Worm (Caenorhabditis elegans) whole organism, L4 larva: ENCODE measurements around the gene C51E3.9.

ENCODE experiments used
- D1046.2 ChIP-seq: fragments of 200-800 bp; sonication (Bioruptor generic); IDR thresholded peaks from 2 replicates; pipeline ENCODE4 v1.3.6; 2022; ENCODE audit warnings: missing genetic modification characterization, missing compliant biosample characterization
- aha-1 ChIP-seq: fragments of 150-350 bp; peaks from one replicate; lab custom pipeline; 2014; ENCODE audit warnings: missing biosample characterization, missing genetic modification characterization
- dmd-6 ChIP-seq: fragments of 200-800 bp; sonication (Bioruptor generic); IDR thresholded peaks from 2 replicates; pipeline ENCODE4 v1.3.6; 2022; ENCODE audit warnings: missing genetic modification reagents, missing genetic modification characterization, missing compliant biosample characterization
- lir-3 ChIP-seq: sonication (generic microtip); optimal IDR thresholded peaks from 2 replicates; lab custom pipeline; 2016; ENCODE audit warnings: mild to moderate bottlenecking, missing genetic modification characterization, missing compliant biosample characterization
- lsy-2 ChIP-seq, 2 experiments: fragments of 150-350 bp in 1 of 2; sonication (generic microtip) in 1 of 2; optimal IDR thresholded peaks; 2 replicates each; lab custom pipeline; 2014 to 2017; ENCODE audit warnings: missing biosample characterization in 2 of 2, missing genetic modification characterization in 2 of 2
- nhr-102 ChIP-seq: sonication (generic microtip); optimal IDR thresholded peaks from 2 replicates; lab custom pipeline; 2016; ENCODE audit warnings: mild to moderate bottlenecking, missing genetic modification characterization, moderate library complexity, missing compliant biosample characterization
- nhr-237 ChIP-seq: sonication (generic microtip); optimal IDR thresholded peaks from 2 replicates; lab custom pipeline; 2017; ENCODE audit warnings: missing biosample characterization, missing genetic modification characterization
- snpc-4 ChIP-seq: fragments of 150-350 bp; optimal IDR thresholded peaks from 2 replicates; lab custom pipeline; 2014; ENCODE audit warnings: missing biosample characterization, missing genetic modification characterization
- ztf-11 ChIP-seq: fragments of 150-350 bp; optimal IDR thresholded peaks from 2 replicates; lab custom pipeline; 2014; ENCODE audit warnings: missing biosample characterization, missing genetic modification characterization

DNA sequence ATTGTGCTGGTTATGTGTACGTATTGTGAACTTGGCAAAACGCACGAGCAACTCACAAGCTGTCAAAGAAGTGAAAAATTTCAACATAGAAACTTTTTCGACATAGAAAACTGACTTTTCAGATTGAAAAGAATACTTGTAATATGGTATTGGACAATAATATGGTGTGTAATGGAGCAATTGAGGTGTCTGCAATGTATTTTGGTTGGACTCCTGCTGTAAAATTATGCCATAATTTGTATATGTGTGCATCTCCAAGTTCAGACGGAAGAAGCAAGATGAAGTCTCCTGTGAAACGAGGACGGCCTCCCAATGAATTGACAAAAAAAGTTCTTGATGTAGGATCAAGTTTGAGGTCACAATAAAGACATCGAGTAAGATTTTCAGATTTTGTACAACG lies 38.1 kb downstream of the C51E3.9 start:
- TF ChIP-seq D1046.2 (GFP tag; lab: Robert Waterston, UW), result no peak
- TF ChIP-seq snpc-4, result no peak
- TF ChIP-seq lsy-2 (tag; optimal IDR thresholded peaks at IDR 0.05; lab: Kevin White, UChicago), result no peak
- no peak for TF ChIP-seq nhr-237
- TF ChIP-seq ztf-11 (tag; lab: Kevin White, UChicago), result no peak
- TF ChIP-seq lir-3 (tag; lab: Kevin White, UChicago), result no peak
- TF ChIP-seq dmd-6 (GFP tag; lab: Robert Waterston, UW), result no peak
- TF ChIP-seq aha-1 (tag; lab: Kevin White, UChicago), result peak; percentile 66
- TF ChIP-seq nhr-102, result no peak
